Worm (Caenorhabditis elegans) whole organism, L1 larva: Measurements from ENCODE around the gene cec-7.
A peak's percentile ranks its signal among the peaks of the same experiment; 100 is the strongest.

Source experiments
- C34B4.2 ChIP-seq: sonication (generic microtip); optimal IDR thresholded peaks from 2 replicates; lab custom pipeline; 2017; ENCODE audit warnings: mild to moderate bottlenecking, missing genetic modification characterization, missing compliant biosample characterization
- F16B12.6 ChIP-seq: fragments of 150-350 bp; optimal IDR thresholded peaks from 2 replicates; lab custom pipeline; 2014; ENCODE audit warnings: missing biosample characterization, missing genetic modification characterization
- Y116A8C.19 ChIP-seq: sonication (generic microtip); optimal IDR thresholded peaks from 2 replicates; lab custom pipeline; 2016; ENCODE audit warnings: missing compliant biosample characterization, missing genetic modification characterization, borderline replicate concordance
- ama-1 ChIP-seq: fragments of 150-350 bp; optimal IDR thresholded peaks from 2 replicates; lab custom pipeline; 2014
- blmp-1 ChIP-seq: fragments of 150-350 bp; optimal IDR thresholded peaks from 2 replicates; lab custom pipeline; 2014; ENCODE audit warnings: missing biosample characterization, missing genetic modification characterization
- ceh-63 ChIP-seq: fragments of 200-800 bp; sonication (Bioruptor generic); optimal IDR thresholded peaks from 2 replicates; lab custom pipeline; 2018; ENCODE audit warnings: mild to moderate bottlenecking, missing genetic modification characterization, missing compliant biosample characterization
- ceh-82 ChIP-seq, 3 experiments: fragments of 150-350 bp in 1 of 3; sonication (generic microtip) in 2 of 3; optimal IDR thresholded peaks; 2 replicates each; lab custom pipeline; 2014 to 2017; ENCODE audit warnings: missing biosample characterization in 3 of 3, missing genetic modification characterization in 3 of 3
- ces-1 ChIP-seq: fragments of 150-350 bp; optimal IDR thresholded peaks from 2 replicates; lab custom pipeline; 2014; ENCODE audit warnings: missing biosample characterization, missing genetic modification reagents, missing genetic modification characterization
- dsc-1 ChIP-seq: sonication (generic microtip); optimal IDR thresholded peaks from 2 replicates; lab custom pipeline; 2016; ENCODE audit warnings: mild to moderate bottlenecking, missing genetic modification characterization, missing compliant biosample characterization
- efl-3 ChIP-seq: fragments of 200-800 bp; sonication (Bioruptor generic); optimal IDR thresholded peaks from 2 replicates; lab custom pipeline; 2018; ENCODE audit warnings: mild to moderate bottlenecking, missing genetic modification characterization, missing compliant biosample characterization
- egl-27 ChIP-seq, 2 experiments: fragments of 150-350 bp in 1 of 2; sonication (generic microtip); optimal IDR thresholded peaks; 3 replicates each; lab custom pipeline; 2017 to 2018; ENCODE audit warnings: missing biosample characterization in 2 of 2, missing genetic modification characterization in 2 of 2, missing genetic modification reagents in 2 of 2
- ets-5 ChIP-seq: fragments of 200-800 bp; sonication (Bioruptor generic); IDR thresholded peaks from 2 replicates; pipeline ENCODE4 v1.3.6; 2022; ENCODE audit warnings: missing genetic modification characterization, missing compliant biosample characterization
- fkh-4 ChIP-seq: sonication (generic microtip); optimal IDR thresholded peaks from 2 replicates; lab custom pipeline; 2016; ENCODE audit warnings: missing compliant biosample characterization, missing genetic modification characterization, borderline replicate concordance
- fkh-8 ChIP-seq: sonication (generic microtip); optimal IDR thresholded peaks from 2 replicates; lab custom pipeline; 2016; ENCODE audit warnings: mild to moderate bottlenecking, missing genetic modification characterization, missing compliant biosample characterization
- grh-1 ChIP-seq: fragments of 200-800 bp; sonication (Bioruptor generic); IDR thresholded peaks from 2 replicates; pipeline ENCODE4 v1.3.6; 2022; ENCODE audit warnings: missing genetic modification reagents, missing genetic modification characterization, missing compliant biosample characterization
- hlh-17 ChIP-seq: fragments of 200-800 bp; sonication (Bioruptor generic); optimal IDR thresholded peaks from 2 replicates; lab custom pipeline; 2018; ENCODE audit warnings: missing genetic modification characterization, mild to moderate bottlenecking, missing compliant biosample characterization, moderate library complexity, borderline replicate concordance
- hlh-4 ChIP-seq: sonication (generic microtip); optimal IDR thresholded peaks from 2 replicates; lab custom pipeline; 2016; ENCODE audit warnings: mild to moderate bottlenecking, missing genetic modification characterization, missing compliant biosample characterization
- hpl-2 ChIP-seq: fragments of 150-350 bp; optimal IDR thresholded peaks from 2 replicates; lab custom pipeline; 2014; ENCODE audit warnings: missing biosample characterization, missing genetic modification reagents, missing genetic modification characterization
- irx-1 ChIP-seq: sonication (generic microtip); optimal IDR thresholded peaks from 2 replicates; lab custom pipeline; 2016; ENCODE audit warnings: missing genetic modification characterization, missing compliant biosample characterization
- jun-1 ChIP-seq: fragments of 150-350 bp; optimal IDR thresholded peaks from 2 replicates; lab custom pipeline; 2014; ENCODE audit warnings: missing biosample characterization, missing genetic modification reagents, missing genetic modification characterization
- lin-13 ChIP-seq: fragments of 150-350 bp; optimal IDR thresholded peaks from 2 replicates; lab custom pipeline; 2014; ENCODE audit warnings: missing biosample characterization, missing genetic modification reagents, missing genetic modification characterization
- lin-15B ChIP-seq: fragments of 150-350 bp; sonication (generic microtip); optimal IDR thresholded peaks from 3 replicates; lab custom pipeline; 2014; ENCODE audit warnings: missing biosample characterization, missing genetic modification characterization
- lin-35 ChIP-seq, 2 experiments: fragments of 150-350 bp; optimal IDR thresholded peaks; 2 replicates each; lab custom pipeline; 2014; ENCODE audit warnings: missing biosample characterization in 2 of 2, missing genetic modification characterization in 2 of 2, missing genetic modification reagents in 2 of 2
- lin-39 ChIP-seq: fragments of 150-350 bp; optimal IDR thresholded peaks from 2 replicates; lab custom pipeline; 2014; ENCODE audit warnings: missing biosample characterization, missing genetic modification reagents, missing genetic modification characterization
- lsy-2 ChIP-seq, 2 experiments: fragments of 150-350 bp; optimal IDR thresholded peaks; 2 replicates each; lab custom pipeline; 2014; ENCODE audit warnings: missing biosample characterization in 2 of 2, missing genetic modification characterization in 2 of 2
- mdl-1 ChIP-seq, 2 experiments: fragments of 150-350 bp; optimal IDR thresholded peaks; 2 replicates each; lab custom pipeline; 2014 to 2017; ENCODE audit warnings: missing biosample characterization in 2 of 2, missing genetic modification characterization in 2 of 2, inconsistent platforms in 1 of 2
- nhr-11 ChIP-seq: fragments of 150-350 bp; optimal IDR thresholded peaks from 2 replicates; lab custom pipeline; 2014; ENCODE audit warnings: missing biosample characterization, missing genetic modification characterization
- nhr-12 ChIP-seq: sonication (generic microtip); optimal IDR thresholded peaks from 2 replicates; lab custom pipeline; 2017; ENCODE audit warnings: missing biosample characterization, missing genetic modification characterization
- nhr-237 ChIP-seq: fragments of 150-350 bp; optimal IDR thresholded peaks from 2 replicates; lab custom pipeline; 2014; ENCODE audit warnings: missing biosample characterization, missing genetic modification characterization
- nhr-71 ChIP-seq: sonication (generic microtip); optimal IDR thresholded peaks from 2 replicates; lab custom pipeline; 2016; ENCODE audit warnings: mild to moderate bottlenecking, missing genetic modification characterization, moderate library complexity, missing compliant biosample characterization
- nhr-76 ChIP-seq: sonication (generic microtip); optimal IDR thresholded peaks from 2 replicates; lab custom pipeline; 2017; ENCODE audit warnings: missing biosample characterization, missing genetic modification characterization
- nhr-77 ChIP-seq: fragments of 150-350 bp; optimal IDR thresholded peaks from 2 replicates; lab custom pipeline; 2014; ENCODE audit warnings: missing biosample characterization, missing genetic modification characterization
- nhr-84 ChIP-seq: sonication (generic microtip); optimal IDR thresholded peaks from 2 replicates; lab custom pipeline; 2017; ENCODE audit warnings: missing biosample characterization, missing genetic modification characterization
- nhr-90 ChIP-seq: sonication (generic microtip); optimal IDR thresholded peaks from 2 replicates; lab custom pipeline; 2016; ENCODE audit warnings: mild to moderate bottlenecking, missing genetic modification characterization, missing compliant biosample characterization; ENCODE audit not compliant: poor library complexity
- pax-3 ChIP-seq: fragments of 200-800 bp; sonication (Bioruptor generic); optimal IDR thresholded peaks from 2 replicates; lab custom pipeline; 2018; ENCODE audit warnings: mild to moderate bottlenecking, missing genetic modification characterization, moderate library complexity, missing compliant biosample characterization
- snpc-4 ChIP-seq: fragments of 150-350 bp; optimal IDR thresholded peaks from 2 replicates; lab custom pipeline; 2014; ENCODE audit warnings: missing biosample characterization, missing genetic modification characterization
- sox-4 ChIP-seq: sonication (generic microtip); optimal IDR thresholded peaks from 2 replicates; lab custom pipeline; 2016; ENCODE audit warnings: missing genetic modification characterization, missing compliant biosample characterization
- tbx-2 ChIP-seq: sonication (generic microtip); optimal IDR thresholded peaks from 2 replicates; lab custom pipeline; 2016; ENCODE audit warnings: missing genetic modification characterization, missing compliant biosample characterization
- vab-15 ChIP-seq: sonication (generic microtip); optimal IDR thresholded peaks from 2 replicates; lab custom pipeline; 2017; ENCODE audit warnings: missing genotype, mild to moderate bottlenecking, missing genetic modification characterization, missing compliant biosample characterization
- zip-4 ChIP-seq: fragments of 200-800 bp; sonication (Bioruptor generic); optimal IDR thresholded peaks from 2 replicates; lab custom pipeline; 2018; ENCODE audit warnings: mild to moderate bottlenecking, missing genetic modification characterization, moderate library complexity, missing compliant biosample characterization

The cec-7 gene

DNA sequence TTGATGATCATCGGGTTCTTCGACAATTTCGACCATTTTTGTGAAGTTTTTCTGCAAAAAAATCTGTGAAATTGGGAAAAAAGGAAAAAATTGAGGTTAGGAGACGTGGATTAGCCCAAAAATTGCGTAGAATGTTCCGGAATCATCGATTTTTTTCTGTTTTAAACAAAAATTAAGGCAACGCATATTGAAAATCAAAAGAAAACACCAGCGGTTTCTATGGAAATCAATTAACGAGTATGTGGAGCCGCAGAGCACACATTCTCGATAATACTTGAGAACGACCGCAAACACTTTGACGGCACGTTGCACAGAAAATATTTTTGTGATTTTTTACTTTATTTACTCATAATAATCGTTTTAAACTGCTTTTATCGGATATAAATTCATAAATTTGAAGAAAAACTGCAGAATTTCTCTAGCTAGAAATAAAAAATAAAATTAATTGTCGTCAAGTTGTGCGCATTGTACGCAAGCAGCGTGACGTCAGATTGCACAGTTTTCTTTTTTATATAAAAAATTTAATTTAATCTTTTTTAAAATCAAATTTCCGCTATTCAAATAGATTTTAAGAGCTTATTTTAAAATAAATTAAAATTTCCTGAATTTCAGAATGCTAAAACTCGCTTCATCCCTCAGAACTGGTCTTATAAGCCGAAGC is 48.7 kb upstream of the cec-7 start, which contains the start of the genes npp-25 and mrps-10 (continued):
- peak; percentile 82 for TF ChIP-seq F16B12.6 (tag; lab: Kevin White, UChicago)
- peak; percentile 44 to 78 for TF ChIP-seq lsy-2 (tag; optimal IDR thresholded peaks at IDR 0.05; lab: Kevin White, UChicago)
- TF ChIP-seq pax-3 (tag; lab: Kevin White, UChicago), result no peak
- no peak for TF ChIP-seq lin-15B (tag; lab: Kevin White, UChicago)
- no peak for TF ChIP-seq vab-15 (tag; lab: Kevin White, UChicago)
- no peak for TF ChIP-seq zip-4 (GFP tag; lab: Kevin White, UChicago)
- TF ChIP-seq hlh-4 (tag; lab: Kevin White, UChicago), result no peak
- no peak for TF ChIP-seq nhr-76 (tag; lab: Kevin White, UChicago)
- no peak for TF ChIP-seq mdl-1 (tag; optimal IDR thresholded peaks at IDR 0.05; lab: Kevin White, UChicago)
- no peak for TF ChIP-seq hpl-2 (GFP tag; lab: Kevin White, UChicago)
- no peak for TF ChIP-seq nhr-11 (tag; lab: Kevin White, UChicago)
- TF ChIP-seq blmp-1, result peak; percentile 17
- TF ChIP-seq nhr-77 (tag; lab: Kevin White, UChicago), result no peak
- peak; percentile 40 to 43 for TF ChIP-seq lin-35 (GFP tag; optimal IDR thresholded peaks at IDR 0.05; lab: Kevin White, UChicago)
- no peak for TF ChIP-seq C34B4.2
- no peak for TF ChIP-seq snpc-4 (tag; lab: Kevin White, UChicago)
- no peak for TF ChIP-seq ets-5 (GFP tag; lab: Robert Waterston, UW)
- no peak for TF ChIP-seq ces-1 (GFP tag; lab: Kevin White, UChicago)
- TF ChIP-seq irx-1 (tag; lab: Kevin White, UChicago), result no peak
- TF ChIP-seq hlh-17 (GFP tag; lab: Kevin White, UChicago), result no peak
- TF ChIP-seq sox-4, result no peak
- TF ChIP-seq lin-13 (GFP tag; lab: Kevin White, UChicago), result no peak
- TF ChIP-seq lin-39 (tag; lab: Kevin White, UChicago), result no peak
- no peak for TF ChIP-seq nhr-237 (tag; lab: Kevin White, UChicago)
- peak; percentile 29 for TF ChIP-seq nhr-71
- TF ChIP-seq Y116A8C.19 (tag; lab: Kevin White, UChicago), result no peak
- TF ChIP-seq fkh-8 (tag; lab: Kevin White, UChicago), result peak; percentile 44
- TF ChIP-seq nhr-90 (tag; lab: Kevin White, UChicago), result no peak
- no peak for TF ChIP-seq ama-1
- no peak for TF ChIP-seq efl-3
- TF ChIP-seq nhr-12, result no peak
- TF ChIP-seq ceh-82 (tag; optimal IDR thresholded peaks at IDR 0.05; lab: Kevin White, UChicago), result no peak
- TF ChIP-seq grh-1 (GFP tag; lab: Robert Waterston, UW), result no peak
- no peak for TF ChIP-seq egl-27 (tag; optimal IDR thresholded peaks at IDR 0.05; lab: Kevin White, UChicago)
- TF ChIP-seq dsc-1 (tag; lab: Kevin White, UChicago), result peak; percentile 41
- TF ChIP-seq tbx-2 (tag; lab: Kevin White, UChicago), result peak; percentile 1
- TF ChIP-seq, all 84 proteins: peak for 16

DNA sequence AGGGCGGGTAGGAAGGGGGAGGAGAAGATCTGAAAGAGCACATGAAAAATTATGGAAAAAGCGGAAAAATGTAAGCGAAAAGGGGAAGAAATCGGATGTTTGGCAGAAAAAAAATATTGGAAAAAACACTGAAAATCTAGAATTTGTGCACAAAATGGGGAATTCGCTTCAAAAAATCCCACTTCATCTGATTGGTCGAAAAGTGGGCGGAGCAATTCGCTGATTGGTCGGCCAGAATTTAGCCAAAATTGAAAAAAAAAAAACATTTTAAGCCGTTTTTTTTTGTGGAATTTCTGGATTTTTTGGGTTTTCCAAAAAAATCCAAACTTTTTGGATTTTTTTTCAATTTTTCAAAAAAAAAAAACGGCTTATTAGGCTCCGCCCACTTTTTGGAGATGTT is 43.4 kb upstream of the cec-7 start:
- TF ChIP-seq tbx-2 (tag; lab: Kevin White, UChicago) (no peak), nhr-11 (tag; lab: Kevin White, UChicago) (no peak), irx-1 (tag; lab: Kevin White, UChicago) (no peak), ceh-63 (GFP tag; lab: Kevin White, UChicago) (no peak), fkh-4 (tag; lab: Kevin White, UChicago) (no peak), mdl-1 (tag; optimal IDR thresholded peaks at IDR 0.05; lab: Kevin White, UChicago) (no peak), nhr-84 (no peak), blmp-1 (no peak), ets-5 (GFP tag; lab: Robert Waterston, UW) (no peak), jun-1 (tag; lab: Kevin White, UChicago) (no peak)
